Fruit fly (Drosophila melanogaster) whole organism, embryonic: ENCODE results near the gene CG43935.

Experiments used
- Ada2b ChIP-seq: fragments of 200-800 bp; sonication (Bioruptor generic); IDR thresholded peaks from 2 replicates; pipeline ENCODE4 v1.3.6; 2022; ENCODE audit warnings: missing biosample characterization, missing genetic modification characterization
- Atf6 ChIP-seq: fragments of 200-800 bp; sonication (Bioruptor generic); IDR thresholded peaks from 2 replicates; pipeline ENCODE4 v1.3.6; 2022; ENCODE audit warnings: missing biosample characterization, missing genetic modification characterization
- B-H2 ChIP-seq: fragments of 200-800 bp; sonication (Bioruptor generic); optimal IDR thresholded peaks from 2 replicates; lab custom pipeline; 2018; ENCODE audit warnings: missing biosample characterization, mild to moderate bottlenecking, missing genetic modification characterization
- CG10274 ChIP-seq: fragments of 200-800 bp; sonication (Bioruptor generic); optimal IDR thresholded peaks from 3 replicates; lab custom pipeline; 2017; ENCODE audit warnings: missing biosample characterization, mild to moderate bottlenecking, missing genetic modification characterization
- CG10654 ChIP-seq: fragments of 200-800 bp; sonication (Bioruptor generic); optimal IDR thresholded peaks from 2 replicates; lab custom pipeline; 2016; ENCODE audit warnings: missing biosample characterization, missing genetic modification characterization
- CG11247 ChIP-seq: fragments of 200-800 bp; sonication (Bioruptor generic); IDR thresholded peaks from 2 replicates; pipeline ENCODE4 v1.3.6; 2022; ENCODE audit warnings: missing biosample characterization, missing genetic modification characterization
- CG12104 ChIP-seq: fragments of 200-800 bp; sonication (Bioruptor generic); optimal IDR thresholded peaks from 3 replicates; lab custom pipeline; 2016; ENCODE audit warnings: missing biosample characterization, missing genetic modification characterization
- CG12236 ChIP-seq: fragments of 200-800 bp; sonication (Bioruptor generic); optimal IDR thresholded peaks from 2 replicates; lab custom pipeline; 2016; ENCODE audit warnings: missing biosample characterization, missing genetic modification characterization
- CG13123 ChIP-seq: fragments of 200-800 bp; sonication (Bioruptor generic); optimal IDR thresholded peaks from 2 replicates; lab custom pipeline; 2016; ENCODE audit warnings: missing biosample characterization, missing genetic modification characterization
- CG13424 ChIP-seq: fragments of 200-800 bp; sonication (Bioruptor generic); optimal IDR thresholded peaks from 2 replicates; lab custom pipeline; 2019; ENCODE audit warnings: missing biosample characterization, mild to moderate bottlenecking, missing genetic modification characterization, moderate library complexity
- CG13624 ChIP-seq: fragments of 200-800 bp; sonication (Bioruptor generic); optimal IDR thresholded peaks from 2 replicates; lab custom pipeline; 2016; ENCODE audit warnings: missing biosample characterization, missing genetic modification characterization
- CG15601 ChIP-seq: fragments of 200-800 bp; sonication (Bioruptor generic); optimal IDR thresholded peaks from 3 replicates; lab custom pipeline; 2019; ENCODE audit warnings: missing biosample characterization, mild to moderate bottlenecking, missing genetic modification characterization, moderate library complexity
- CG16813 ChIP-seq: fragments of 200-800 bp; sonication (Bioruptor generic); IDR thresholded peaks from 3 replicates; pipeline ENCODE4 v1.3.6; 2022; ENCODE audit warnings: missing biosample characterization, missing genetic modification characterization; ENCODE audit not compliant: partially characterized antibody
- CG18262 ChIP-seq: fragments of 200-800 bp; optimal IDR thresholded peaks from 3 replicates; lab custom pipeline; 2019; ENCODE audit warnings: missing biosample characterization, mild to moderate bottlenecking, missing genetic modification characterization, moderate library complexity
- CG18476 ChIP-seq: fragments of 200-800 bp; sonication (Bioruptor generic); optimal IDR thresholded peaks from 2 replicates; lab custom pipeline; 2016; ENCODE audit warnings: missing biosample characterization, mild to moderate bottlenecking, missing genetic modification characterization
- CG2712 ChIP-seq: fragments of 200-800 bp; optimal IDR thresholded peaks from 3 replicates; lab custom pipeline; 2019; ENCODE audit warnings: missing biosample characterization, mild to moderate bottlenecking, missing genetic modification characterization, moderate library complexity
- CG30020 ChIP-seq: fragments of 200-800 bp; optimal IDR thresholded peaks from 2 replicates; lab custom pipeline; 2019; ENCODE audit warnings: missing biosample characterization, mild to moderate bottlenecking, missing genetic modification characterization, moderate library complexity
- CG32772 ChIP-seq: fragments of 200-800 bp; sonication (Bioruptor generic); IDR thresholded peaks from 2 replicates; pipeline ENCODE4 v1.3.6; 2022; ENCODE audit warnings: missing biosample characterization, missing genetic modification characterization
- CG4404 ChIP-seq: fragments of 200-800 bp; sonication (Bioruptor generic); IDR thresholded peaks from 2 replicates; pipeline ENCODE4 v1.3.6; 2022; ENCODE audit warnings: missing biosample characterization, missing genetic modification characterization
- CG4730 ChIP-seq: fragments of 200-800 bp; sonication (Bioruptor generic); IDR thresholded peaks from 2 replicates; pipeline ENCODE4 v1.3.6; 2022; ENCODE audit warnings: missing biosample characterization, missing genetic modification characterization
- CG4820 ChIP-seq: fragments of 200-800 bp; sonication (Bioruptor generic); optimal IDR thresholded peaks from 3 replicates; lab custom pipeline; 2016; ENCODE audit warnings: missing biosample characterization, missing genetic modification characterization
- CG7271 ChIP-seq: fragments of 200-800 bp; sonication (Bioruptor generic); optimal IDR thresholded peaks from 2 replicates; lab custom pipeline; 2018; ENCODE audit warnings: missing biosample characterization, mild to moderate bottlenecking, missing genetic modification characterization, moderate library complexity
- CG7745 ChIP-seq: fragments of 200-800 bp; sonication (Bioruptor generic); optimal IDR thresholded peaks from 2 replicates; lab custom pipeline; 2018; ENCODE audit warnings: missing biosample characterization, mild to moderate bottlenecking, missing genetic modification characterization, moderate library complexity
- CG8281 ChIP-seq: fragments of 200-800 bp; sonication (Bioruptor generic); optimal IDR thresholded peaks from 2 replicates; lab custom pipeline; 2018; ENCODE audit warnings: missing biosample characterization, mild to moderate bottlenecking, missing genetic modification characterization, moderate library complexity
- CG9727 ChIP-seq: fragments of 200-800 bp; sonication (Bioruptor generic); optimal IDR thresholded peaks from 3 replicates; lab custom pipeline; 2017; ENCODE audit warnings: missing biosample characterization, mild to moderate bottlenecking, missing genetic modification characterization
- Dll ChIP-seq: fragments of 200-800 bp; sonication (Bioruptor generic); IDR thresholded peaks from 4 replicates; pipeline ENCODE4 v1.3.6; 2022; ENCODE audit warnings: missing biosample characterization, missing genetic modification characterization; ENCODE audit not compliant: partially characterized antibody
- Doc3 ChIP-seq: fragments of 200-800 bp; sonication (Bioruptor generic); IDR thresholded peaks from 3 replicates; pipeline ENCODE4 v1.3.6; 2022; ENCODE audit warnings: missing biosample characterization, missing genetic modification characterization; ENCODE audit not compliant: partially characterized antibody
- Dp ChIP-seq: fragments of 200-800 bp; sonication (Bioruptor generic); optimal IDR thresholded peaks from 2 replicates; lab custom pipeline; 2018; ENCODE audit warnings: missing biosample characterization, mild to moderate bottlenecking, missing genetic modification characterization, moderate library complexity
- Nf-YC ChIP-seq: fragments of 200-800 bp; optimal IDR thresholded peaks from 3 replicates; lab custom pipeline; 2019; ENCODE audit warnings: missing biosample characterization, mild to moderate bottlenecking, missing genetic modification characterization, moderate library complexity
- NfI ChIP-seq: fragments of 200-800 bp; sonication (Bioruptor generic); optimal IDR thresholded peaks from 3 replicates; lab custom pipeline; 2018; ENCODE audit warnings: missing biosample characterization, mild to moderate bottlenecking, missing genetic modification characterization, moderate library complexity
- ac ChIP-seq: fragments of 200-800 bp; sonication (Bioruptor generic); optimal IDR thresholded peaks from 3 replicates; lab custom pipeline; 2017; ENCODE audit warnings: missing biosample characterization, mild to moderate bottlenecking, missing genetic modification characterization
- amos ChIP-seq: fragments of 200-800 bp; sonication (Bioruptor generic); IDR thresholded peaks from 2 replicates; pipeline ENCODE4 v1.3.6; 2022; ENCODE audit warnings: missing biosample characterization, missing genetic modification characterization; ENCODE audit not compliant: partially characterized antibody
- bbx ChIP-seq: fragments of 200-800 bp; sonication (Bioruptor generic); IDR thresholded peaks from 2 replicates; pipeline ENCODE4 v1.3.6; 2022; ENCODE audit warnings: missing biosample characterization, missing genetic modification characterization; ENCODE audit not compliant: partially characterized antibody
- crc ChIP-seq: fragments of 200-800 bp; sonication (Bioruptor generic); optimal IDR thresholded peaks from 2 replicates; lab custom pipeline; 2016; ENCODE audit warnings: missing biosample characterization, missing genetic modification characterization
- croc ChIP-seq: fragments of 200-800 bp; sonication (Bioruptor generic); conservative IDR thresholded peaks from 3 replicates; pipeline ENCODE4 v1.3.6; 2022; ENCODE audit warnings: missing biosample characterization, missing genetic modification characterization
- crol ChIP-seq: fragments of 200-800 bp; sonication (Bioruptor generic); IDR thresholded peaks from 2 replicates; pipeline ENCODE4 v1.3.6; 2022; ENCODE audit warnings: missing biosample characterization, missing genetic modification characterization
- dpn ChIP-seq, 2 experiments: fragments of 200-800 bp; sonication (Bioruptor generic); optimal IDR thresholded peaks; 3 replicates each; lab custom pipeline; 2016; ENCODE audit warnings: missing biosample characterization in 2 of 2, missing genetic modification characterization in 2 of 2
- esg ChIP-seq: fragments of 200-800 bp; sonication (Bioruptor generic); conservative IDR thresholded peaks from 2 replicates; pipeline ENCODE4 v1.3.6; 2022; ENCODE audit warnings: missing biosample characterization, missing genetic modification characterization
- ewg ChIP-seq: fragments of 200-800 bp; sonication (Bioruptor generic); optimal IDR thresholded peaks from 3 replicates; lab custom pipeline; 2017; ENCODE audit warnings: mild to moderate bottlenecking, missing biosample characterization, missing genetic modification reagents, missing genetic modification characterization
- fd3F ChIP-seq: fragments of 200-800 bp; sonication (Bioruptor generic); optimal IDR thresholded peaks from 2 replicates; lab custom pipeline; 2018; ENCODE audit warnings: missing biosample characterization, mild to moderate bottlenecking, missing genetic modification characterization, moderate library complexity
- fd96Cb ChIP-seq: fragments of 200-800 bp; sonication (Bioruptor generic); optimal IDR thresholded peaks from 2 replicates; lab custom pipeline; 2018; ENCODE audit warnings: missing biosample characterization, mild to moderate bottlenecking, missing genetic modification characterization, moderate library complexity
- gcm ChIP-seq: fragments of 200-800 bp; sonication (Bioruptor generic); optimal IDR thresholded peaks from 2 replicates; lab custom pipeline; 2019; ENCODE audit warnings: missing biosample characterization, mild to moderate bottlenecking, missing genetic modification characterization, moderate library complexity
- klu ChIP-seq: fragments of 200-800 bp; sonication (Bioruptor generic); IDR thresholded peaks from 2 replicates; pipeline ENCODE4 v1.3.6; 2022; ENCODE audit warnings: missing biosample characterization, missing genetic modification characterization
- mirr ChIP-seq: fragments of 200-800 bp; sonication (Bioruptor generic); optimal IDR thresholded peaks from 3 replicates; lab custom pipeline; 2018; ENCODE audit warnings: missing biosample characterization, mild to moderate bottlenecking, missing genetic modification characterization
- pan ChIP-seq, 4 experiments: fragments of >200 bp in 3 of 4; fragments of 200-800 bp in 1 of 4; sonication (Bioruptor generic) in 1 of 4; optimal IDR thresholded peaks in 3 of 4; IDR thresholded peaks in 1 of 4; 2 replicates each; pipeline versions ENCODE4 v1.3.6 to Lab custom; 2017 to 2022; ENCODE audit warnings: missing biosample characterization in 2 of 4, missing genetic modification characterization in 2 of 4, mixed read lengths in 1 of 4
- shn ChIP-seq: fragments of 200-800 bp; sonication (Bioruptor generic); optimal IDR thresholded peaks from 3 replicates; lab custom pipeline; 2016; ENCODE audit warnings: missing biosample characterization, missing genetic modification characterization
- trh ChIP-seq: fragments of 200-800 bp; sonication (Bioruptor generic); optimal IDR thresholded peaks from 2 replicates; lab custom pipeline; 2016; ENCODE audit warnings: missing biosample characterization, missing genetic modification characterization
- yki ChIP-seq: fragments of >200 bp; optimal IDR thresholded peaks from 3 replicates; lab custom pipeline; 2018

CG43935 gene

DNA sequence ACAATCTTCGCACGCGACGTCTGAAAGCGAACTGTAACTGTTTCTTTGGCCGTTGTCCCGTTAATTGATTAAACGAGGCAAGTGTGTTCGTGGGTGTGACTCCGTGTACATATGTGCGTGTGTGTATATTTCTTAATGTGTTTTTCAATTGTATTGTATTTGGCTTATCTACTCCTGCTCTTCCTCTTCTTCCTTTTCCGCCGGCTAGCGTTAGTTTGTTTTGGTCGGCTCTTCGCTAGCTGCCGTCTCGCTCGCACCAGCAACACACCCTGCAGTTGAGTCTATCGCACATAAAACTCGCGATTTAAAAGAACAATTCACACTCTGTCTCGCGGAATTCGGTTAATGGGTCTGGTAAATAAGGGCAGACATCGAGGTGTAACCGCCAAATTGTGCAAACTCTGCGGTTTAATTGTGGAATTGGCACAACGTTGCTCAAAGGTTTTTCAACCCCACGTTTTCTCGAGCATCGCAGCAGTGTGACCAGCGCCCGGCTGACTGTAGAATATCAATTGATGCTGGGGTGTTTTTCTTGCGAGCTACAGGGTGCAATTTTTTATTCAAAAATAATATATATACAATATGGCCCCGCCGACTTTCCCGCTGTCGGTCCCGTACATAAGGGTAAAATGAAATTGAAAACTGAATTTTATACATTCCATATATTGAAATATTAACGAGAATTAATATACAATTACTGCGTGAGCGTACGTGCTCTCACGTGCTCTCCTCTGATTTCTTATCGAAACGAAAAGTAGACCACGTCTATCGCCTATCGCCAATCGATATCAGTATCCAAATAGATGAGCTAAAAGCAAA, 46.8 kb downstream of the CG43935 start, which contains the start of the genes gb and CG5815 (continued):
- TF ChIP-seq CG10654, result peak; percentile 86
- peak; percentile 91 for TF ChIP-seq Ada2b (GFP tag; lab: Robert Waterston, UW)
- peak; percentile 64 for TF ChIP-seq mirr
- TF ChIP-seq Dp (GFP tag; lab: Kevin White, UChicago), result peak; percentile 37
- peak; percentile 98 for TF ChIP-seq Dll (GFP tag; lab: Robert Waterston, UW)
- TF ChIP-seq pan (optimal IDR thresholded peaks at IDR 0.05; lab: Kevin White, UChicago), result no peak
- TF ChIP-seq pan (GFP tag; optimal IDR thresholded peaks at IDR 0.05 in 1 of 2, IDR thresholded peaks at IDR 0.05 in 1 of 2), result peak in 1 of 2 experiments; percentile 90
- TF ChIP-seq CG4404, result peak; percentile 85
- TF ChIP-seq CG4820 (GFP tag; lab: Kevin White, UChicago), result peak; percentile 86
- TF ChIP-seq croc (GFP tag; lab: Robert Waterston, UW), result peak; percentile 79
- TF ChIP-seq B-H2 (GFP tag; lab: Kevin White, UChicago), result peak; percentile 90
- peak; percentile 89 to 92 for TF ChIP-seq dpn (GFP tag; optimal IDR thresholded peaks at IDR 0.05; lab: Kevin White, UChicago)
- TF ChIP-seq shn (GFP tag; lab: Kevin White, UChicago), result peak; percentile 73
- TF ChIP-seq esg (GFP tag; lab: Robert Waterston, UW), result peak; percentile 87
- peak; percentile 96 for TF ChIP-seq CG16813
- TF ChIP-seq CG12104 (GFP tag; lab: Kevin White, UChicago), result peak; percentile 85
- peak; percentile 79 for TF ChIP-seq CG15601 (tag; lab: Kevin White, UChicago)
- peak; percentile 91 for TF ChIP-seq CG18476
- TF ChIP-seq CG4730 (GFP tag; lab: Robert Waterston, UW), result peak; percentile 82
- peak; percentile 76 for TF ChIP-seq CG10274 (GFP tag; lab: Kevin White, UChicago)
- no peak for TF ChIP-seq CG7745 (tag; lab: Kevin White, UChicago)
- peak; percentile 87 for TF ChIP-seq CG32772 (GFP tag; lab: Robert Waterston, UW)
- TF ChIP-seq CG7271 (tag; lab: Kevin White, UChicago), result peak; percentile 25
- TF ChIP-seq NfI, result peak; percentile 92
- no peak for TF ChIP-seq yki (lab: Kevin White, UChicago)
- peak; percentile 83 for TF ChIP-seq CG13123 (GFP tag; lab: Kevin White, UChicago)
- TF ChIP-seq Doc3 (GFP tag; lab: Robert Waterston, UW), result peak; percentile 98
- peak; percentile 78 for TF ChIP-seq trh (GFP tag; lab: Kevin White, UChicago)
- TF ChIP-seq crc (GFP tag; lab: Kevin White, UChicago), result peak; percentile 49
- TF ChIP-seq fd3F (GFP tag; lab: Kevin White, UChicago), result peak; percentile 87
- peak; percentile 93 for TF ChIP-seq CG2712 (tag; lab: Kevin White, UChicago)
- TF ChIP-seq CG12236, result peak; percentile 16
- TF ChIP-seq CG8281 (tag; lab: Kevin White, UChicago), result peak; percentile 66
- peak; percentile 80 for TF ChIP-seq CG13624
- TF ChIP-seq Atf6 (GFP tag; lab: Robert Waterston, UW), result peak; percentile 93
- peak; percentile 82 for TF ChIP-seq Nf-YC (tag; lab: Kevin White, UChicago)
- peak; percentile 85 for TF ChIP-seq ewg (GFP tag; lab: Kevin White, UChicago)
- TF ChIP-seq CG18262, result peak; percentile 87
- peak; percentile 92 for TF ChIP-seq CG9727
- TF ChIP-seq ac (GFP tag; lab: Kevin White, UChicago), result peak; percentile 52
- peak; percentile 85 for TF ChIP-seq klu (GFP tag; lab: Robert Waterston, UW)
- TF ChIP-seq bbx, result peak; percentile 85
- peak; percentile 89 for TF ChIP-seq fd96Cb (tag; lab: Kevin White, UChicago)
- peak; percentile 89 for TF ChIP-seq CG11247
- TF ChIP-seq amos (GFP tag; lab: Robert Waterston, UW), result peak; percentile 86
- TF ChIP-seq CG13424 (tag; lab: Kevin White, UChicago), result peak; percentile 93
- no peak for TF ChIP-seq crol
- peak; percentile 71 for TF ChIP-seq CG30020 (tag; lab: Kevin White, UChicago)
- TF ChIP-seq gcm, result peak; percentile 71
